Fruit fly (Drosophila melanogaster) whole organism, wandering third instar larva: Measurements from ENCODE around the gene CG33700.

Experiments
- CG32264 ChIP-seq: fragments of 200-800 bp; sonication (Bioruptor generic); optimal IDR thresholded peaks from 2 replicates; lab custom pipeline; 2016; ENCODE audit warnings: missing biosample characterization, missing genetic modification characterization
- CG9705 ChIP-seq: fragments of 200-800 bp; sonication (Bioruptor generic); optimal IDR thresholded peaks from 2 replicates; lab custom pipeline; 2018; ENCODE audit warnings: missing biosample characterization, mild to moderate bottlenecking, missing genetic modification characterization
- CrebA ChIP-seq: fragments of 200-800 bp; sonication (Bioruptor generic); optimal IDR thresholded peaks from 2 replicates; lab custom pipeline; 2016; ENCODE audit warnings: missing biosample characterization, mild to moderate bottlenecking, missing genetic modification characterization, borderline replicate concordance
- Dfd ChIP-seq: fragments of >200 bp; optimal IDR thresholded peaks from 2 replicates; lab custom pipeline; 2017; ENCODE audit warnings: missing biosample characterization, missing genetic modification characterization
- HLH106 ChIP-seq: fragments of 200-800 bp; optimal IDR thresholded peaks from 3 replicates; lab custom pipeline; 2019; ENCODE audit warnings: missing biosample characterization, mild to moderate bottlenecking, missing genetic modification characterization, moderate library complexity
- Hnf4 ChIP-seq: fragments of 200-800 bp; sonication (Bioruptor generic); optimal IDR thresholded peaks from 2 replicates; lab custom pipeline; 2016; ENCODE audit warnings: missing biosample characterization, mild to moderate bottlenecking, missing genetic modification characterization
- Hr78 ChIP-seq: fragments of >200 bp; optimal IDR thresholded peaks from 2 replicates; lab custom pipeline; 2017; ENCODE audit warnings: missing biosample characterization, missing genetic modification characterization
- Hr83 ChIP-seq: fragments of 200-300 bp; sonication (Bioruptor generic); optimal IDR thresholded peaks from 2 replicates; lab custom pipeline; 2016; ENCODE audit warnings: missing biosample characterization, mild to moderate bottlenecking, missing genetic modification characterization, moderate library complexity; ENCODE audit not compliant: poor library complexity, severe bottlenecking
- Jra ChIP-seq: sonication (Bioruptor generic); optimal IDR thresholded peaks from 2 replicates; lab custom pipeline; 2016; ENCODE audit warnings: missing biosample characterization, missing genetic modification characterization
- Myc ChIP-seq: fragments of >200 bp; optimal IDR thresholded peaks from 2 replicates; lab custom pipeline; 2017
- N ChIP-seq: fragments of >200 bp; optimal IDR thresholded peaks from 2 replicates; lab custom pipeline; 2018; ENCODE audit warnings: missing biosample characterization, missing external identifiers, missing genetic modification characterization
- OdsH ChIP-seq: fragments of 200-800 bp; sonication (Bioruptor generic); optimal IDR thresholded peaks from 2 replicates; lab custom pipeline; 2016; ENCODE audit warnings: missing biosample characterization, mild to moderate bottlenecking, missing genetic modification characterization
- Rel ChIP-seq, 2 experiments: fragments of 200-800 bp; sonication (Bioruptor generic) in 1 of 2; optimal IDR thresholded peaks; 2 replicates in 1 of 2; 3 replicates in 1 of 2; lab custom pipeline; 2016 to 2019; ENCODE audit warnings: mild to moderate bottlenecking in 2 of 2, missing biosample characterization in 2 of 2, missing genetic modification characterization in 2 of 2, moderate library complexity in 1 of 2
- Sp1 ChIP-seq: fragments of 200-800 bp; sonication (Bioruptor generic); optimal IDR thresholded peaks from 3 replicates; lab custom pipeline; 2019; ENCODE audit warnings: missing biosample characterization, mild to moderate bottlenecking, missing genetic modification characterization, moderate library complexity
- dl ChIP-seq, 2 experiments: fragments of 175-275, 200-275 bp in 1 of 2; fragments of 200-275 bp in 1 of 2; sonication (Bioruptor generic); optimal IDR thresholded peaks; lab custom pipeline; 2018; ENCODE audit warnings: mild to moderate bottlenecking in 2 of 2, missing biosample characterization in 2 of 2, missing genetic modification characterization in 2 of 2, moderate library complexity in 2 of 2; ENCODE audit not compliant: partially characterized antibody in 2 of 2, insufficient read depth in 1 of 2
- dsf ChIP-seq: sonication (Bioruptor generic); optimal IDR thresholded peaks from 2 replicates; lab custom pipeline; 2016; ENCODE audit warnings: missing biosample characterization, missing genetic modification characterization, borderline replicate concordance
- ey ChIP-seq: fragments of 200-800 bp; sonication (Bioruptor generic); optimal IDR thresholded peaks from 2 replicates; lab custom pipeline; 2016; ENCODE audit warnings: missing biosample characterization, missing genetic modification characterization
- foxo ChIP-seq, 2 experiments: fragments of 200-800 bp; sonication (Bioruptor generic); optimal IDR thresholded peaks; 2 replicates in 1 of 2; 3 replicates in 1 of 2; lab custom pipeline; 2016 to 2017; ENCODE audit warnings: missing biosample characterization in 2 of 2, missing genetic modification characterization in 2 of 2
- fru ChIP-seq: fragments of 200-800 bp; sonication (Bioruptor generic); optimal IDR thresholded peaks from 3 replicates; lab custom pipeline; 2016; ENCODE audit warnings: missing biosample characterization, mild to moderate bottlenecking, missing genetic modification characterization
- h ChIP-seq: fragments of 200-800 bp; sonication (Bioruptor generic); optimal IDR thresholded peaks from 3 replicates; lab custom pipeline; 2016; ENCODE audit warnings: missing biosample characterization, mild to moderate bottlenecking, missing genetic modification characterization
- jim ChIP-seq: fragments of 175-275, 200-325 bp; sonication (Bioruptor generic); optimal IDR thresholded peaks from 2 replicates; lab custom pipeline; 2016; ENCODE audit warnings: missing biosample characterization, mild to moderate bottlenecking, missing genetic modification characterization
- lola ChIP-seq: fragments of >200 bp; optimal IDR thresholded peaks from 2 replicates; lab custom pipeline; 2017; ENCODE audit warnings: missing biosample characterization, missing genetic modification characterization
- psq ChIP-seq: fragments of 200-800 bp; sonication (Bioruptor generic); optimal IDR thresholded peaks from 3 replicates; lab custom pipeline; 2017; ENCODE audit warnings: missing biosample characterization, mild to moderate bottlenecking, missing genetic modification characterization, moderate library complexity
- rgr ChIP-seq: fragments of 200-800 bp; sonication (Bioruptor generic); optimal IDR thresholded peaks from 3 replicates; lab custom pipeline; 2016; ENCODE audit warnings: missing biosample characterization, mild to moderate bottlenecking, missing genetic modification characterization
- tai ChIP-seq: sonication (Bioruptor generic); optimal IDR thresholded peaks from 2 replicates; lab custom pipeline; 2016; ENCODE audit warnings: missing biosample characterization, missing genetic modification characterization
- usp ChIP-seq: fragments of >200 bp; optimal IDR thresholded peaks from 2 replicates; lab custom pipeline; 2017; ENCODE audit warnings: missing biosample characterization, missing genetic modification characterization

CG33700 gene

dm6 chr3L:9487586-9487985 is 37.8 kb downstream of the CG33700 start, which contains the start of gene pall:
Gene pall (minus strand): TSS chr3L:9487790.
- no peak for TF ChIP-seq OdsH (GFP tag; lab: Kevin White, UChicago)
- TF ChIP-seq Myc (lab: Kevin White, UChicago), result peak; percentile 48
- TF ChIP-seq Rel (GFP tag; optimal IDR thresholded peaks at IDR 0.05; lab: Kevin White, UChicago), result no peak
- TF ChIP-seq Rel (tag; optimal IDR thresholded peaks at IDR 0.05; lab: Kevin White, UChicago), result peak; percentile 40

dm6 chr3L:9476829-9477228 is 48.5 kb downstream of the CG33700 start, which contains the start of the genes Uch-L5 and Jarid2:
Gene Uch-L5 (minus strand): TSS chr3L:9476965.
Gene Jarid2 (plus strand): TSS chr3L:9477038.
- peak; percentile 35 for TF ChIP-seq OdsH (GFP tag; lab: Kevin White, UChicago)
- TF ChIP-seq jim (GFP tag; lab: Kevin White, UChicago), result no peak
- TF ChIP-seq h (GFP tag; lab: Kevin White, UChicago), result peak; percentile 66
- no peak for TF ChIP-seq usp (GFP tag; lab: Kevin White, UChicago)
- TF ChIP-seq Myc (lab: Kevin White, UChicago), result no peak
- no peak for TF ChIP-seq Hr78 (GFP tag; lab: Kevin White, UChicago)
- TF ChIP-seq dsf (GFP tag; lab: Kevin White, UChicago), result no peak
- peak; percentile 70 for TF ChIP-seq psq (GFP tag; lab: Kevin White, UChicago)
- TF ChIP-seq fru (GFP tag; lab: Kevin White, UChicago), result peak; percentile 49
- no peak for TF ChIP-seq dl (GFP tag; optimal IDR thresholded peaks at IDR 0.05; lab: Kevin White, UChicago; ENCODE audit: insufficient read depth in 1 of 2, partially characterized antibody in 2 of 2)
- peak; percentile 68 for TF ChIP-seq rgr (GFP tag; lab: Kevin White, UChicago)
- peak; percentile 37 for TF ChIP-seq CG9705 (GFP tag; lab: Kevin White, UChicago)
- TF ChIP-seq Rel (GFP tag; optimal IDR thresholded peaks at IDR 0.05; lab: Kevin White, UChicago), result no peak
- peak; percentile 51 for TF ChIP-seq Rel (tag; optimal IDR thresholded peaks at IDR 0.05; lab: Kevin White, UChicago)
- TF ChIP-seq Sp1 (GFP tag; lab: Kevin White, UChicago), result peak; percentile 55
- TF ChIP-seq foxo (GFP tag; optimal IDR thresholded peaks at IDR 0.05; lab: Kevin White, UChicago), result peak in 1 of 2 experiments; percentile 78
- peak; percentile 83 for TF ChIP-seq Hr83 (GFP tag; lab: Kevin White, UChicago)
- TF ChIP-seq HLH106, result peak; percentile 48
- TF ChIP-seq tai (GFP tag; lab: Kevin White, UChicago), result no peak
- TF ChIP-seq Jra (GFP tag; lab: Kevin White, UChicago), result no peak
- peak; percentile 47 for TF ChIP-seq ey (GFP tag; lab: Kevin White, UChicago)

- TF ChIP-seq rgr (GFP tag; lab: Kevin White, UChicago) (no peak), fru (GFP tag; lab: Kevin White, UChicago) (no peak), Jra (GFP tag; lab: Kevin White, UChicago) (no peak), Dfd (GFP tag; lab: Kevin White, UChicago) (peak; percentile 92), dl (GFP tag; optimal IDR thresholded peaks at IDR 0.05; lab: Kevin White, UChicago; ENCODE audit: insufficient read depth in 1 of 2, partially characterized antibody in 2 of 2) (no peak)
Measured at dm6 chr3L:9471151-9471903, 54.0 kb downstream of the CG33700 start.

dm6 chr3L:9469079-9469478 is 56.3 kb downstream of the CG33700 start:
- TF ChIP-seq N (GFP tag; lab: Kevin White, UChicago) (no peak), lola (no peak), Hr83 (GFP tag; lab: Kevin White, UChicago) (no peak), fru (GFP tag; lab: Kevin White, UChicago) (no peak), CrebA (GFP tag; lab: Kevin White, UChicago) (no peak)

dm6 chr3L:9468261-9468890 is 57.0 kb downstream of the CG33700 start:
- TF ChIP-seq usp (GFP tag; lab: Kevin White, UChicago) (no peak), Hnf4 (no peak), psq (GFP tag; lab: Kevin White, UChicago) (peak; percentile 27), N (GFP tag; lab: Kevin White, UChicago) (no peak), ey (GFP tag; lab: Kevin White, UChicago) (peak; percentile 30), dsf (GFP tag; lab: Kevin White, UChicago) (no peak), jim (GFP tag; lab: Kevin White, UChicago) (no peak), foxo (GFP tag; optimal IDR thresholded peaks at IDR 0.05; lab: Kevin White, UChicago) (peak in 1 of 2 experiments; percentile 6), CG32264 (GFP tag; lab: Kevin White, UChicago) (no peak), OdsH (GFP tag; lab: Kevin White, UChicago) (peak; percentile 18)
